Fruit fly (Drosophila melanogaster): Measurements from ENCODE around the gene ex.

The ex gene

dm6 chr2L:441927-442691 lies 11.1 kb downstream of the ex start (continued):
- peak; percentile 23 for TF ChIP-seq stwl (tag; optimal IDR thresholded peaks at IDR 0.05)
- peak; percentile 81 for TF ChIP-seq CG32772 (GFP tag; IDR thresholded peaks at IDR 0.05)
- TF ChIP-seq NfI (GFP tag; optimal IDR thresholded peaks at IDR 0.05): peak; percentile 75
- peak; percentile 24 for TF ChIP-seq CG15514 (GFP tag; optimal IDR thresholded peaks at IDR 0.05)
- TF ChIP-seq CG11093 (GFP tag; IDR thresholded peaks at IDR 0.05): peak; percentile 81
- peak; percentile 83 for TF ChIP-seq ranshi (GFP tag; IDR thresholded peaks at IDR 0.05)
- TF ChIP-seq tap (tag; optimal IDR thresholded peaks at IDR 0.05): peak; percentile 79
- TF ChIP-seq CG8944 (GFP tag; optimal IDR thresholded peaks at IDR 0.05): peak; percentile 87
- peak; percentile 78 for TF ChIP-seq CG12219 (GFP tag; optimal IDR thresholded peaks at IDR 0.05)
- peak; percentile 83 for TF ChIP-seq trem (tag; optimal IDR thresholded peaks at IDR 0.05)
- TF ChIP-seq CG1832 (GFP tag; optimal IDR thresholded peaks at IDR 0.05): no peak
- TF ChIP-seq Meics (GFP tag; optimal IDR thresholded peaks at IDR 0.05): peak; percentile 37
- TF ChIP-seq Bteb2 (GFP tag; optimal IDR thresholded peaks at IDR 0.05): no peak
- peak; percentile 70 for TF ChIP-seq gt (GFP tag; IDR thresholded peaks at IDR 0.05)
- TF ChIP-seq fd3F (GFP tag; optimal IDR thresholded peaks at IDR 0.05): no peak
- TF ChIP-seq CG31388 (GFP tag; optimal IDR thresholded peaks at IDR 0.05): peak; percentile 43
- TF ChIP-seq CG14667 (GFP tag; IDR thresholded peaks at IDR 0.05): peak; percentile 82
- peak; percentile 91 for TF ChIP-seq CG10979 (tag; optimal IDR thresholded peaks at IDR 0.05)
- peak; percentile 29 for TF ChIP-seq CG9817 (tag; optimal IDR thresholded peaks at IDR 0.05)
- TF ChIP-seq nerfin-1 (tag; optimal IDR thresholded peaks at IDR 0.05): peak; percentile 73
- peak; percentile 19 for TF ChIP-seq eyg (GFP tag; optimal IDR thresholded peaks at IDR 0.05)
- no peak for TF ChIP-seq YL-1 (GFP tag; optimal IDR thresholded peaks at IDR 0.05)
- peak; percentile 90 for TF ChIP-seq pnt (GFP tag; optimal IDR thresholded peaks at IDR 0.05)
- TF ChIP-seq hbn (GFP tag; IDR thresholded peaks at IDR 0.05; ENCODE audit: partially characterized antibody): no peak
- TF ChIP-seq crc (GFP tag; optimal IDR thresholded peaks at IDR 0.05): peak; percentile 57
- peak; percentile 84; the same call in 3 of the 4 replicates for TF ChIP-seq Gug (GFP tag; IDR thresholded peaks at IDR 0.05)
- peak; percentile 64; the same call in 2 of the 3 replicates for TF ChIP-seq B-H1 (GFP tag; IDR thresholded peaks at IDR 0.05)
- no peak for TF ChIP-seq CG11247 (GFP tag; IDR thresholded peaks at IDR 0.05)
- peak; percentile 80 for TF ChIP-seq Mes4 (GFP tag; optimal IDR thresholded peaks at IDR 0.05)
- TF ChIP-seq ci (GFP tag; IDR thresholded peaks at IDR 0.05): peak; percentile 96
- peak; percentile 81 for TF ChIP-seq sens-2 (GFP tag; IDR thresholded peaks at IDR 0.05)
- no peak for TF ChIP-seq pita (GFP tag; optimal IDR thresholded peaks at IDR 0.05)
- peak; percentile 10 for TF ChIP-seq CG12299 (tag; optimal IDR thresholded peaks at IDR 0.05)
- TF ChIP-seq CG8290 (GFP tag; optimal IDR thresholded peaks at IDR 0.05): peak; percentile 82
- TF ChIP-seq CG8290 (tag; optimal IDR thresholded peaks at IDR 0.05): no peak
- peak; percentile 64; the same call in 1 of the 3 replicates for TF ChIP-seq jigr1 (GFP tag; IDR thresholded peaks at IDR 0.05)
- peak; percentile 67 for TF ChIP-seq CG4707 (GFP tag; optimal IDR thresholded peaks at IDR 0.05)
- no peak for TF ChIP-seq CG11560 (tag; IDR thresholded peaks at IDR 0.05)
- peak; percentile 76 for TF ChIP-seq Ssrp (tag; optimal IDR thresholded peaks at IDR 0.05)
- peak; percentile 78 for TF ChIP-seq Six4 (GFP tag; optimal IDR thresholded peaks at IDR 0.05)
- TF ChIP-seq CG1529 (GFP tag; optimal IDR thresholded peaks at IDR 0.05): peak; percentile 81
- TF ChIP-seq pros (GFP tag; optimal IDR thresholded peaks at IDR 0.05): peak; percentile 79
- TF ChIP-seq tio (GFP tag; optimal IDR thresholded peaks at IDR 0.05): peak; percentile 74
- peak; percentile 74 for TF ChIP-seq aop (GFP tag; IDR thresholded peaks at IDR 0.05)
- peak; percentile 73 for TF ChIP-seq salm (tag; optimal IDR thresholded peaks at IDR 0.05)
- TF ChIP-seq Fer2 (tag; optimal IDR thresholded peaks at IDR 0.05): no peak
- TF ChIP-seq maf-S (GFP tag; optimal IDR thresholded peaks at IDR 0.05): peak; percentile 67
- peak; percentile 12 for TF ChIP-seq CG14965 (GFP tag; optimal IDR thresholded peaks at IDR 0.05; ENCODE audit: borderline replicate concordance)
- peak; percentile 64 for TF ChIP-seq CG12659 (GFP tag; optimal IDR thresholded peaks at IDR 0.05)
- TF ChIP-seq CG12236 (GFP tag; optimal IDR thresholded peaks at IDR 0.05): peak; percentile 91
